Worm (Caenorhabditis elegans) whole organism, L4 larva: ENCODE measurements around the gene W09G12.8.

Source experiments
- Y48G9A.11 ChIP-seq: fragments of 200-800 bp; sonication (Bioruptor generic); IDR thresholded peaks from 2 replicates; pipeline ENCODE4 v1.3.6; 2022; ENCODE audit warnings: missing genetic modification reagents, missing genetic modification characterization, missing compliant biosample characterization
- aha-1 ChIP-seq: fragments of 150-350 bp; peaks from one replicate; lab custom pipeline; 2014; ENCODE audit warnings: missing biosample characterization, missing genetic modification characterization
- lsy-2 ChIP-seq, 2 experiments: fragments of 150-350 bp in 1 of 2; sonication (generic microtip) in 1 of 2; optimal IDR thresholded peaks; 2 replicates each; lab custom pipeline; 2014 to 2017; ENCODE audit warnings: missing biosample characterization in 2 of 2, missing genetic modification characterization in 2 of 2
- nhr-77 ChIP-seq: fragments of 150-350 bp; optimal IDR thresholded peaks from 2 replicates; lab custom pipeline; 2014; ENCODE audit warnings: missing biosample characterization, missing genetic modification characterization
- unc-130 ChIP-seq: sonication (generic microtip); optimal IDR thresholded peaks from 2 replicates; lab custom pipeline; 2016; ENCODE audit warnings: missing genetic modification reagents, missing genetic modification characterization, missing compliant biosample characterization

W09G12.8 gene

DNA sequence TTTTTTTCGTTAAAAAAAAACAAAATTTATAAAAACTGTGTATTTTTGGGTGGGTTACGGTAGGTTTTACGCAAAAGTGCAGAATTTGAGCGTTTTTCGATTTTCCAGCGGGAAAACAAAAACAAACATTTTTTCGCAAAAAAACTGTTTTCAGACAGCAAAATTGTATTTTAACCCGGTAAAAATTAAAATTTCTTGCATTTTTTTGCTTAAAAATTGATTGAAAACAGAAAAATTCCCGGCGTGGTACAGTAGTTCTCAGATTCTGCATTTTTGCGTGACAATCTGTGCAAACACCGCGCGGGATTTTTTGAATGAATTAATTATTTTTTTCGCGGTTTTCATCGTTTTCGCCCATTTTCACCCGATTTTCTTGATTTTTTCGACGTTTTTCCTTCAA lies 51.1 kb downstream of the W09G12.8 start:
- TF ChIP-seq lsy-2 (tag; optimal IDR thresholded peaks at IDR 0.05; lab: Kevin White, UChicago) (peak in 1 of 2 experiments; percentile 53), unc-130 (GFP tag; lab: Kevin White, UChicago) (peak; percentile 59), nhr-77 (tag; lab: Kevin White, UChicago) (no peak), aha-1 (tag; lab: Kevin White, UChicago) (peak; percentile 85), Y48G9A.11 (GFP tag; lab: Robert Waterston, UW) (0 out of 2 replicates have a peak, but pooled peaks have one; percentile 32)
